Fruit fly (Drosophila melanogaster) whole organism, embryonic: ENCODE data around the gene trx.

Experiments
- Adf1 ChIP-seq: fragments of 200-800 bp; sonication (Bioruptor generic); IDR thresholded peaks from 2 replicates; pipeline ENCODE4 v1.3.6; 2022; ENCODE audit warnings: missing biosample characterization, missing genetic modification characterization
- B-H1 ChIP-seq: fragments of 200-800 bp; sonication (Bioruptor generic); IDR thresholded peaks from 3 replicates; pipeline ENCODE4 v1.3.6; 2022; ENCODE audit warnings: missing biosample characterization, missing genetic modification characterization
- CG10654 ChIP-seq: fragments of 200-800 bp; sonication (Bioruptor generic); optimal IDR thresholded peaks from 2 replicates; lab custom pipeline; 2016; ENCODE audit warnings: missing biosample characterization, missing genetic modification characterization
- CG11560 ChIP-seq: fragments of 200-800 bp; sonication (Bioruptor generic); IDR thresholded peaks from 3 replicates; pipeline ENCODE4 v1.3.6; 2022; ENCODE audit warnings: missing biosample characterization, missing genetic modification characterization
- CG12155 ChIP-seq: fragments of 200-800 bp; sonication (Bioruptor generic); optimal IDR thresholded peaks from 3 replicates; lab custom pipeline; 2016; ENCODE audit warnings: missing biosample characterization, missing genetic modification characterization
- CG14050 ChIP-seq: fragments of 200-800 bp; sonication (Bioruptor generic); IDR thresholded peaks from 3 replicates; pipeline ENCODE4 v1.3.6; 2022; ENCODE audit warnings: missing biosample characterization, missing genetic modification characterization
- CG14441 ChIP-seq: fragments of 200-800 bp; sonication (Bioruptor generic); IDR thresholded peaks from 2 replicates; pipeline ENCODE4 v1.3.6; 2022; ENCODE audit warnings: missing biosample characterization, missing genetic modification characterization
- CG1529 ChIP-seq: fragments of 200-800 bp; sonication (Bioruptor generic); optimal IDR thresholded peaks from 3 replicates; lab custom pipeline; 2018; ENCODE audit warnings: missing biosample characterization, missing genetic modification characterization
- CG1647 ChIP-seq: fragments of 200-800 bp; sonication (Bioruptor generic); optimal IDR thresholded peaks from 3 replicates; lab custom pipeline; 2016; ENCODE audit warnings: missing biosample characterization, missing genetic modification characterization
- CG17186 ChIP-seq: fragments of 200-800 bp; sonication (Bioruptor generic); optimal IDR thresholded peaks from 3 replicates; lab custom pipeline; 2017; ENCODE audit warnings: missing biosample characterization, missing genetic modification reagents, missing genetic modification characterization
- CG17568 ChIP-seq: fragments of 200-800 bp; sonication (Bioruptor generic); optimal IDR thresholded peaks from 2 replicates; lab custom pipeline; 2018; ENCODE audit warnings: missing biosample characterization, mild to moderate bottlenecking, missing genetic modification characterization, moderate library complexity
- CG1832 ChIP-seq: fragments of 200-800 bp; sonication (Bioruptor generic); optimal IDR thresholded peaks from 2 replicates; lab custom pipeline; 2017; ENCODE audit warnings: missing biosample characterization, mild to moderate bottlenecking, missing genetic modification characterization, inconsistent platforms
- CG2116 ChIP-seq: fragments of 200-800 bp; sonication (Bioruptor generic); optimal IDR thresholded peaks from 3 replicates; lab custom pipeline; 2018; ENCODE audit warnings: missing biosample characterization, mild to moderate bottlenecking, missing genetic modification characterization
- CG3065 ChIP-seq: fragments of 200-800 bp; sonication (Bioruptor generic); optimal IDR thresholded peaks from 2 replicates; lab custom pipeline; 2016; ENCODE audit warnings: missing biosample characterization, missing genetic modification characterization
- CG31224 ChIP-seq: fragments of 200-800 bp; sonication (Bioruptor generic); IDR thresholded peaks from 2 replicates; pipeline ENCODE4 v1.3.6; 2022; ENCODE audit warnings: missing biosample characterization, missing genetic modification characterization
- CG3281 ChIP-seq: fragments of 200-800 bp; sonication (Bioruptor generic); optimal IDR thresholded peaks from 3 replicates; lab custom pipeline; 2017; ENCODE audit warnings: missing biosample characterization, mild to moderate bottlenecking, missing genetic modification characterization
- CG42726 ChIP-seq: fragments of 200-800 bp; sonication (Bioruptor generic); IDR thresholded peaks from 2 replicates; pipeline ENCODE4 v1.3.6; 2022; ENCODE audit warnings: missing biosample characterization, missing genetic modification characterization; ENCODE audit not compliant: partially characterized antibody
- CG4328 ChIP-seq: fragments of 200-800 bp; sonication (Bioruptor generic); optimal IDR thresholded peaks from 3 replicates; lab custom pipeline; 2017; ENCODE audit warnings: missing biosample characterization, missing genetic modification reagents, missing genetic modification characterization
- CG4617 ChIP-seq: fragments of 200-800 bp; sonication (Bioruptor generic); optimal IDR thresholded peaks from 3 replicates; lab custom pipeline; 2016; ENCODE audit warnings: missing biosample characterization, missing genetic modification characterization, borderline replicate concordance
- CG5180 ChIP-seq: fragments of 200-800 bp; sonication (Bioruptor generic); optimal IDR thresholded peaks from 3 replicates; lab custom pipeline; 2017; ENCODE audit warnings: missing biosample characterization, missing genetic modification characterization, mild to moderate bottlenecking, moderate library complexity, missing genetic modification reagents
- CG6854 ChIP-seq: fragments of 200-800 bp; sonication (Bioruptor generic); optimal IDR thresholded peaks from 3 replicates; lab custom pipeline; 2017; ENCODE audit warnings: missing biosample characterization, mild to moderate bottlenecking, missing genetic modification characterization
- CG7271 ChIP-seq: fragments of 200-800 bp; sonication (Bioruptor generic); optimal IDR thresholded peaks from 2 replicates; lab custom pipeline; 2018; ENCODE audit warnings: missing biosample characterization, mild to moderate bottlenecking, missing genetic modification characterization, moderate library complexity
- CG7372 ChIP-seq: fragments of 200-800 bp; sonication (Bioruptor generic); IDR thresholded peaks from 2 replicates; pipeline ENCODE4 v1.3.6; 2022; ENCODE audit warnings: missing biosample characterization, missing genetic modification characterization
- CG7963 ChIP-seq: fragments of 200-800 bp; sonication (Bioruptor generic); IDR thresholded peaks from 3 replicates; pipeline ENCODE4 v1.3.6; 2022; ENCODE audit warnings: missing biosample characterization, missing genetic modification characterization; ENCODE audit not compliant: partially characterized antibody
- CG7987 ChIP-seq: fragments of 200-800 bp; sonication (Bioruptor generic); optimal IDR thresholded peaks from 2 replicates; lab custom pipeline; 2018; ENCODE audit warnings: missing biosample characterization, mild to moderate bottlenecking, missing genetic modification characterization, moderate library complexity
- Dbx ChIP-seq: fragments of 200-800 bp; sonication (Bioruptor generic); IDR thresholded peaks from 3 replicates; pipeline ENCODE4 v1.3.6; 2022; ENCODE audit warnings: missing biosample characterization, missing genetic modification characterization
- Dip2 ChIP-seq: fragments of 200-800 bp; sonication (Bioruptor generic); IDR thresholded peaks from 2 replicates; pipeline ENCODE4 v1.3.6; 2022; ENCODE audit warnings: missing biosample characterization, missing genetic modification characterization
- Dip3 ChIP-seq: fragments of 200-800 bp; sonication (Bioruptor generic); optimal IDR thresholded peaks from 3 replicates; lab custom pipeline; 2016; ENCODE audit warnings: missing biosample characterization, missing genetic modification characterization
- E2f2 ChIP-seq: fragments of 200-800 bp; sonication (Bioruptor generic); IDR thresholded peaks from 2 replicates; pipeline ENCODE4 v1.3.6; 2022; ENCODE audit warnings: missing biosample characterization, missing genetic modification characterization
- Fer3 ChIP-seq: fragments of 200-800 bp; sonication (Bioruptor generic); optimal IDR thresholded peaks from 2 replicates; lab custom pipeline; 2018; ENCODE audit warnings: missing biosample characterization, mild to moderate bottlenecking, missing genetic modification characterization, moderate library complexity
- GATAe ChIP-seq: fragments of 200-800 bp; sonication (Bioruptor generic); conservative IDR thresholded peaks from 2 replicates; pipeline ENCODE4 v1.3.6; 2022; ENCODE audit warnings: missing biosample characterization, missing genetic modification characterization
- HmgZ ChIP-seq: fragments of 200-800 bp; sonication (Bioruptor generic); optimal IDR thresholded peaks from 2 replicates; lab custom pipeline; 2018; ENCODE audit warnings: missing biosample characterization, mild to moderate bottlenecking, missing genetic modification characterization
- Lhr ChIP-seq: fragments of 200-800 bp; sonication (Bioruptor generic); optimal IDR thresholded peaks from 3 replicates; lab custom pipeline; 2017; ENCODE audit warnings: mild to moderate bottlenecking, missing biosample characterization, missing genetic modification reagents, missing genetic modification characterization
- MTF-1 ChIP-seq: fragments of 200-800 bp; sonication (Bioruptor generic); optimal IDR thresholded peaks from 2 replicates; lab custom pipeline; 2018; ENCODE audit warnings: missing biosample characterization, mild to moderate bottlenecking, missing genetic modification characterization, borderline replicate concordance
- Mrtf ChIP-seq: fragments of 200-800 bp; sonication (Bioruptor generic); IDR thresholded peaks from 3 replicates; pipeline ENCODE4 v1.3.6; 2022; ENCODE audit warnings: missing biosample characterization, missing genetic modification characterization
- Nf-YA ChIP-seq: fragments of 200-800 bp; sonication (Bioruptor generic); IDR thresholded peaks from 2 replicates; pipeline ENCODE4 v1.3.6; 2022; ENCODE audit warnings: missing biosample characterization, missing genetic modification characterization
- Poxn ChIP-seq: fragments of 200-800 bp; sonication (Bioruptor generic); IDR thresholded peaks from 2 replicates; pipeline ENCODE4 v1.3.6; 2022; ENCODE audit warnings: missing biosample characterization, missing genetic modification characterization
- Tbp ChIP-seq: fragments of >200 bp; optimal IDR thresholded peaks from 2 replicates; lab custom pipeline; 2018; ENCODE audit warnings: missing biosample characterization, missing genetic modification characterization
- ac ChIP-seq: fragments of 200-800 bp; sonication (Bioruptor generic); optimal IDR thresholded peaks from 3 replicates; lab custom pipeline; 2017; ENCODE audit warnings: missing biosample characterization, mild to moderate bottlenecking, missing genetic modification characterization
- esg ChIP-seq: fragments of 200-800 bp; sonication (Bioruptor generic); conservative IDR thresholded peaks from 2 replicates; pipeline ENCODE4 v1.3.6; 2022; ENCODE audit warnings: missing biosample characterization, missing genetic modification characterization
- fd96Cb ChIP-seq: fragments of 200-800 bp; sonication (Bioruptor generic); optimal IDR thresholded peaks from 2 replicates; lab custom pipeline; 2018; ENCODE audit warnings: missing biosample characterization, mild to moderate bottlenecking, missing genetic modification characterization, moderate library complexity
- ftz-f1 ChIP-seq: fragments of 200-800 bp; sonication (Bioruptor generic); optimal IDR thresholded peaks from 2 replicates; lab custom pipeline; 2016; ENCODE audit warnings: missing biosample characterization, missing genetic modification characterization
- gro ChIP-seq: fragments of 200-800 bp; sonication (Bioruptor generic); optimal IDR thresholded peaks from 2 replicates; lab custom pipeline; 2016; ENCODE audit warnings: missing biosample characterization, missing genetic modification characterization
- inv ChIP-seq: fragments of 200-800 bp; sonication (Bioruptor generic); IDR thresholded peaks from 2 replicates; pipeline ENCODE4 v1.3.6; 2022; ENCODE audit warnings: missing biosample characterization, missing genetic modification characterization; ENCODE audit not compliant: partially characterized antibody
- kah ChIP-seq: fragments of 200-800 bp; sonication (Bioruptor generic); optimal IDR thresholded peaks from 2 replicates; lab custom pipeline; 2018; ENCODE audit warnings: missing biosample characterization, mild to moderate bottlenecking, missing genetic modification characterization
- nom ChIP-seq: fragments of 200-800 bp; sonication (Bioruptor generic); optimal IDR thresholded peaks from 2 replicates; lab custom pipeline; 2017; ENCODE audit warnings: missing biosample characterization, missing genetic modification characterization, mild to moderate bottlenecking, moderate library complexity, missing genetic modification reagents
- odd ChIP-seq: fragments of 200-800 bp; sonication (Bioruptor generic); optimal IDR thresholded peaks from 2 replicates; lab custom pipeline; 2017; ENCODE audit warnings: missing biosample characterization, mild to moderate bottlenecking, missing genetic modification characterization
- pros ChIP-seq: fragments of 200-800 bp; sonication (Bioruptor generic); optimal IDR thresholded peaks from 3 replicates; lab custom pipeline; 2019; ENCODE audit warnings: missing biosample characterization, mild to moderate bottlenecking, missing genetic modification characterization, moderate library complexity
- repo ChIP-seq: fragments of 200-800 bp; sonication (Bioruptor generic); optimal IDR thresholded peaks from 2 replicates; lab custom pipeline; 2016; ENCODE audit warnings: missing biosample characterization, missing genetic modification characterization
- seq ChIP-seq: fragments of 200-800 bp; sonication (Bioruptor generic); IDR thresholded peaks from 2 replicates; pipeline ENCODE4 v1.3.6; 2022; ENCODE audit warnings: missing biosample characterization, missing genetic modification characterization
- slbo ChIP-seq: fragments of 200-800 bp; sonication (Bioruptor generic); IDR thresholded peaks from 2 replicates; pipeline ENCODE4 v1.3.6; 2022; ENCODE audit warnings: missing biosample characterization, missing genetic modification characterization

The trx gene

dm6 chr3R:14315912-14316444 is 29.3 kb upstream of the trx start, which contains the start of gene Set8:
TSS of gene Set8 (plus strand) at chr3R:14316038.
- TF ChIP-seq Dip2 (GFP tag; lab: Robert Waterston, UW) (no peak), CG3281 (GFP tag; lab: Kevin White, UChicago) (no peak), fd96Cb (tag; lab: Kevin White, UChicago) (no peak), CG7372 (no peak), Fer3 (tag; lab: Kevin White, UChicago) (no peak), GATAe (GFP tag; lab: Robert Waterston, UW) (no peak), CG14441 (GFP tag; lab: Robert Waterston, UW) (no peak), CG14050 (GFP tag; lab: Robert Waterston, UW) (no peak), Dbx (GFP tag; lab: Robert Waterston, UW) (0 out of 3 replicates have a peak, but pooled peaks have one; percentile 30), Mrtf (GFP tag; lab: Robert Waterston, UW) (no peak), CG6854 (GFP tag; lab: Kevin White, UChicago) (no peak), CG11560 (tag; lab: Robert Waterston, UW) (no peak), CG1529 (no peak), inv (GFP tag; lab: Robert Waterston, UW) (no peak), CG4328 (GFP tag; lab: Kevin White, UChicago) (no peak), CG7987 (GFP tag; lab: Kevin White, UChicago) (no peak), CG7963 (no peak), HmgZ (tag; lab: Kevin White, UChicago) (peak; percentile 34), kah (no peak), slbo (GFP tag; lab: Robert Waterston, UW) (no peak), Nf-YA (GFP tag; lab: Robert Waterston, UW) (no peak), B-H1 (GFP tag; lab: Robert Waterston, UW) (no peak), E2f2 (GFP tag; lab: Robert Waterston, UW) (0 out of 2 replicates have a peak, but pooled peaks have one; percentile 30), odd (GFP tag; lab: Kevin White, UChicago) (no peak), CG17186 (GFP tag; lab: Kevin White, UChicago) (peak; percentile 18), CG1647 (no peak), gro (GFP tag; lab: Kevin White, UChicago) (peak; percentile 35), repo (no peak), CG17568 (GFP tag; lab: Kevin White, UChicago) (no peak), CG2116 (peak; percentile 25), CG7271 (tag; lab: Kevin White, UChicago) (no peak), CG10654 (GFP tag; lab: Kevin White, UChicago) (no peak), nom (peak; percentile 82), esg (GFP tag; lab: Robert Waterston, UW) (no peak), Dip3 (GFP tag; lab: Kevin White, UChicago) (no peak), Adf1 (GFP tag; lab: Robert Waterston, UW) (no peak; the same call in 1 of the 2 replicates), MTF-1 (GFP tag; lab: Kevin White, UChicago) (no peak), Lhr (GFP tag; lab: Kevin White, UChicago) (peak; percentile 68), ftz-f1 (GFP tag; lab: Kevin White, UChicago) (no peak), CG4617 (GFP tag; lab: Kevin White, UChicago) (peak; percentile 91), CG3065 (GFP tag; lab: Kevin White, UChicago) (no peak), CG1832 (no peak), CG31224 (no peak), CG5180 (GFP tag; lab: Kevin White, UChicago) (no peak), Poxn (GFP tag; lab: Robert Waterston, UW) (no peak), CG42726 (GFP tag; lab: Robert Waterston, UW) (no peak), CG12155 (GFP tag; lab: Kevin White, UChicago) (no peak), seq (GFP tag; lab: Robert Waterston, UW) (no peak), ac (GFP tag; lab: Kevin White, UChicago) (no peak), Tbp (GFP tag; lab: Kevin White, UChicago) (no peak), pros (GFP tag; lab: Kevin White, UChicago) (no peak)
